Worm (Caenorhabditis elegans) whole organism, late embryonic: ENCODE results near the gene mog-4.

Experiments used
- C08G9.2 ChIP-seq: sonication (generic microtip); optimal IDR thresholded peaks from 2 replicates; lab custom pipeline; 2016; ENCODE audit warnings: mild to moderate bottlenecking, missing genetic modification characterization, moderate library complexity, missing compliant biosample characterization
- ahr-1 ChIP-seq: sonication (generic microtip); optimal IDR thresholded peaks from 2 replicates; lab custom pipeline; 2016; ENCODE audit warnings: missing genetic modification characterization, missing compliant biosample characterization
- ama-1 ChIP-seq: fragments of 150-350 bp; optimal IDR thresholded peaks from 2 replicates; lab custom pipeline; 2014
- ceh-14 ChIP-seq: sonication (generic microtip); optimal IDR thresholded peaks from 2 replicates; lab custom pipeline; 2016; ENCODE audit warnings: missing genotype, missing genetic modification characterization, missing compliant biosample characterization
- ceh-19 ChIP-seq: fragments of 200-800 bp; sonication (Bioruptor generic); optimal IDR thresholded peaks from 2 replicates; lab custom pipeline; 2018; ENCODE audit warnings: mild to moderate bottlenecking, missing genetic modification characterization, missing compliant biosample characterization
- ceh-2 ChIP-seq: sonication (generic microtip); optimal IDR thresholded peaks from 2 replicates; lab custom pipeline; 2016; ENCODE audit warnings: missing genotype, missing genetic modification characterization, missing compliant biosample characterization
- ceh-22 ChIP-seq: sonication (generic microtip); optimal IDR thresholded peaks from 2 replicates; lab custom pipeline; 2017; ENCODE audit warnings: missing biosample characterization, missing genetic modification characterization
- ceh-31 ChIP-seq: sonication (generic microtip); optimal IDR thresholded peaks from 2 replicates; lab custom pipeline; 2016; ENCODE audit warnings: missing genetic modification characterization, missing compliant biosample characterization
- ceh-34 ChIP-seq: sonication (generic microtip); optimal IDR thresholded peaks from 2 replicates; lab custom pipeline; 2016; ENCODE audit warnings: mild to moderate bottlenecking, missing genetic modification characterization, missing compliant biosample characterization
- ceh-45 ChIP-seq: fragments of 200-800 bp; sonication (Bioruptor generic); IDR thresholded peaks from 2 replicates; pipeline ENCODE4 v1.3.6; 2022; ENCODE audit warnings: missing genetic modification reagents, missing genetic modification characterization, missing compliant biosample characterization
- ceh-48 ChIP-seq: sonication (generic microtip); optimal IDR thresholded peaks from 2 replicates; lab custom pipeline; 2016; ENCODE audit warnings: missing genetic modification characterization, inconsistent platforms, missing compliant biosample characterization
- che-1 ChIP-seq: sonication (generic microtip); optimal IDR thresholded peaks from 2 replicates; lab custom pipeline; 2016; ENCODE audit warnings: mild to moderate bottlenecking, missing genetic modification characterization, missing compliant biosample characterization
- dmd-4 ChIP-seq: sonication (generic microtip); optimal IDR thresholded peaks from 2 replicates; lab custom pipeline; 2016; ENCODE audit warnings: borderline replicate concordance, missing genetic modification characterization, missing compliant biosample characterization
- dve-1 ChIP-seq: sonication (generic microtip); optimal IDR thresholded peaks from 2 replicates; lab custom pipeline; 2017; ENCODE audit warnings: antibody characterized with exemption, mild to moderate bottlenecking, missing genetic modification characterization, missing compliant biosample characterization
- elt-2 ChIP-seq: sonication (generic microtip); optimal IDR thresholded peaks from 2 replicates; lab custom pipeline; 2016; ENCODE audit warnings: missing genetic modification reagents, missing genetic modification characterization, missing compliant biosample characterization
- fax-1 ChIP-seq: sonication (generic microtip); optimal IDR thresholded peaks from 2 replicates; lab custom pipeline; 2016; ENCODE audit warnings: missing genotype, missing genetic modification characterization, missing compliant biosample characterization
- fkh-10 ChIP-seq: fragments of 150-350 bp; optimal IDR thresholded peaks from 2 replicates; lab custom pipeline; 2014; ENCODE audit warnings: missing biosample characterization, missing genetic modification reagents, missing genetic modification characterization
- gmeb-2 ChIP-seq: sonication (generic microtip); optimal IDR thresholded peaks from 2 replicates; lab custom pipeline; 2016; ENCODE audit warnings: missing genetic modification characterization, inconsistent platforms, missing compliant biosample characterization
- hlh-13 ChIP-seq: fragments of 200-800 bp; sonication (Bioruptor generic); optimal IDR thresholded peaks from 2 replicates; lab custom pipeline; 2018; ENCODE audit warnings: mild to moderate bottlenecking, missing genetic modification characterization, missing compliant biosample characterization
- hlh-6 ChIP-seq: sonication (generic microtip); optimal IDR thresholded peaks from 2 replicates; lab custom pipeline; 2016; ENCODE audit warnings: missing genotype, missing genetic modification characterization, missing compliant biosample characterization
- lin-11 ChIP-seq: fragments of 200-800 bp; sonication (Bioruptor generic); optimal IDR thresholded peaks from 2 replicates; lab custom pipeline; 2018; ENCODE audit warnings: mild to moderate bottlenecking, missing genetic modification characterization, missing compliant biosample characterization
- madf-2 ChIP-seq: sonication (generic microtip); optimal IDR thresholded peaks from 2 replicates; lab custom pipeline; 2017; ENCODE audit warnings: missing genetic modification characterization, missing compliant biosample characterization
- mec-3 ChIP-seq: sonication (generic microtip); optimal IDR thresholded peaks from 2 replicates; lab custom pipeline; 2016; ENCODE audit warnings: borderline replicate concordance, missing genetic modification characterization, missing compliant biosample characterization
- nfya-1 ChIP-seq: sonication (generic microtip); optimal IDR thresholded peaks from 2 replicates; lab custom pipeline; 2017; ENCODE audit warnings: missing genetic modification characterization, mild to moderate bottlenecking, missing compliant biosample characterization, antibody characterized with exemption, moderate library complexity
- nhr-11 ChIP-seq: fragments of 150-350 bp; optimal IDR thresholded peaks from 2 replicates; lab custom pipeline; 2014; ENCODE audit warnings: missing biosample characterization, missing genetic modification characterization
- npax-4 ChIP-seq: sonication (generic microtip); optimal IDR thresholded peaks from 2 replicates; lab custom pipeline; 2016; ENCODE audit warnings: missing genetic modification characterization, missing compliant biosample characterization
- pat-9 ChIP-seq: fragments of 200-800 bp; sonication (Bioruptor generic); optimal IDR thresholded peaks from 2 replicates; lab custom pipeline; 2018; ENCODE audit warnings: mild to moderate bottlenecking, missing genetic modification characterization, moderate library complexity, missing compliant biosample characterization
- pax-1 ChIP-seq: fragments of 150-350 bp; optimal IDR thresholded peaks from 2 replicates; lab custom pipeline; 2014; ENCODE audit warnings: missing biosample characterization, missing genetic modification characterization
- pha-4 ChIP-seq: fragments of 150-350 bp; optimal IDR thresholded peaks from 2 replicates; lab custom pipeline; 2018; ENCODE audit warnings: missing biosample characterization, missing genetic modification reagents, missing genetic modification characterization
- pqm-1 ChIP-seq: sonication (generic microtip); optimal IDR thresholded peaks from 2 replicates; lab custom pipeline; 2016; ENCODE audit warnings: missing genetic modification characterization, missing compliant biosample characterization
- sdc-2 ChIP-seq: sonication (generic microtip); optimal IDR thresholded peaks from 2 replicates; lab custom pipeline; 2016; ENCODE audit warnings: missing genotype, missing genetic modification characterization, missing compliant biosample characterization
- sox-2 ChIP-seq: fragments of 200-800 bp; sonication (Bioruptor generic); IDR thresholded peaks from 2 replicates; pipeline ENCODE4 v1.3.6; 2022; ENCODE audit warnings: missing genetic modification reagents, missing genetic modification characterization, missing compliant biosample characterization
- sox-4 ChIP-seq: sonication (generic microtip); optimal IDR thresholded peaks from 2 replicates; lab custom pipeline; 2017; ENCODE audit warnings: mild to moderate bottlenecking, missing genetic modification characterization, inconsistent platforms, missing compliant biosample characterization
- syd-9 ChIP-seq: sonication (generic microtip); optimal IDR thresholded peaks from 2 replicates; lab custom pipeline; 2016; ENCODE audit warnings: mild to moderate bottlenecking, missing genetic modification characterization, moderate library complexity, missing compliant biosample characterization
- tbx-2 ChIP-seq: sonication (generic microtip); optimal IDR thresholded peaks from 2 replicates; lab custom pipeline; 2016; ENCODE audit warnings: missing genetic modification characterization, missing compliant biosample characterization
- tbx-7 ChIP-seq: sonication (generic microtip); optimal IDR thresholded peaks from 2 replicates; lab custom pipeline; 2016; ENCODE audit warnings: missing genotype, missing genetic modification characterization, missing compliant biosample characterization
- unc-42 ChIP-seq: sonication (generic microtip); optimal IDR thresholded peaks from 2 replicates; lab custom pipeline; 2016; ENCODE audit warnings: missing genotype, missing genetic modification characterization, missing compliant biosample characterization
- unc-55 ChIP-seq: sonication (generic microtip); optimal IDR thresholded peaks from 2 replicates; lab custom pipeline; 2017; ENCODE audit warnings: missing biosample characterization, missing genetic modification reagents, missing genetic modification characterization
- zip-5 ChIP-seq: sonication (generic microtip); optimal IDR thresholded peaks from 2 replicates; lab custom pipeline; 2016; ENCODE audit warnings: missing genetic modification characterization, missing compliant biosample characterization

The mog-4 gene

ce11 chrII:14510162-14510561 lies 51.2 kb downstream of the mog-4 start:
- TF ChIP-seq elt-2 (tag; lab: Kevin White, UChicago): peak; percentile 66
- TF ChIP-seq C08G9.2 (tag; lab: Kevin White, UChicago): no peak

- TF ChIP-seq sox-2 (GFP tag; lab: Robert Waterston, UW) (no peak), lin-11 (no peak), nhr-11 (tag; lab: Kevin White, UChicago) (no peak), ama-1 (lab: Kevin White, UChicago) (no peak), syd-9 (tag; lab: Kevin White, UChicago) (no peak), ceh-34 (tag; lab: Kevin White, UChicago) (no peak), gmeb-2 (no peak), hlh-13 (GFP tag; lab: Kevin White, UChicago) (no peak), dve-1 (tag; lab: Kevin White, UChicago) (no peak), pat-9 (tag; lab: Kevin White, UChicago) (no peak), tbx-2 (no peak), hlh-6 (tag; lab: Kevin White, UChicago) (no peak), ceh-31 (tag; lab: Kevin White, UChicago) (no peak), C08G9.2 (tag; lab: Kevin White, UChicago) (no peak), sdc-2 (tag; lab: Kevin White, UChicago) (no peak), mec-3 (no peak), tbx-7 (no peak), ahr-1 (no peak), ceh-22 (tag; lab: Kevin White, UChicago) (no peak)
- TF ChIP-seq, all 69 proteins: peak for 0
Measured at ce11 chrII:14507563-14507962, 53.8 kb downstream of the mog-4 start, which contains the start of the genes K10H10.7 and K10H10.10. TSS of gene K10H10.7 (minus strand) at chrII:14507663. TSS of gene K10H10.10 (plus strand) at chrII:14507766.

- no peak for TF ChIP-seq tbx-7
- TF ChIP-seq fkh-10 (GFP tag; lab: Kevin White, UChicago): no peak
- TF ChIP-seq zip-5: no peak
- no peak for TF ChIP-seq gmeb-2
- no peak for TF ChIP-seq ceh-45
- no peak for TF ChIP-seq ceh-34 (tag; lab: Kevin White, UChicago)
- TF ChIP-seq elt-2 (tag; lab: Kevin White, UChicago): no peak
- TF ChIP-seq ceh-14 (tag; lab: Kevin White, UChicago): no peak
- TF ChIP-seq madf-2: no peak
- no peak for TF ChIP-seq pqm-1
- no peak for TF ChIP-seq unc-55 (GFP tag; lab: Kevin White, UChicago)
- no peak for TF ChIP-seq nfya-1
- no peak for TF ChIP-seq ceh-2 (tag; lab: Kevin White, UChicago)
- no peak for TF ChIP-seq ceh-19 (GFP tag; lab: Kevin White, UChicago)
- no peak for TF ChIP-seq dve-1 (tag; lab: Kevin White, UChicago)
Measured at ce11 chrII:14506245-14506644, 55.2 kb downstream of the mog-4 start, which contains the start of gene K10H10.12. TSS of gene K10H10.12 (minus strand) at chrII:14506345.

- TF ChIP-seq che-1 (tag; lab: Kevin White, UChicago) (no peak), sdc-2 (tag; lab: Kevin White, UChicago) (no peak), pax-1 (no peak), sox-4 (tag; lab: Kevin White, UChicago) (no peak), lin-11 (no peak), pat-9 (tag; lab: Kevin White, UChicago) (no peak), dmd-4 (tag; lab: Kevin White, UChicago) (no peak), nhr-11 (tag; lab: Kevin White, UChicago) (no peak), unc-42 (tag; lab: Kevin White, UChicago) (no peak), ceh-22 (tag; lab: Kevin White, UChicago) (no peak), ceh-19 (GFP tag; lab: Kevin White, UChicago) (no peak), ceh-2 (tag; lab: Kevin White, UChicago) (no peak), ceh-48 (tag; lab: Kevin White, UChicago) (no peak), npax-4 (tag; lab: Kevin White, UChicago) (no peak), pha-4 (tag; lab: Kevin White, UChicago) (no peak), fax-1 (tag; lab: Kevin White, UChicago) (no peak), madf-2 (no peak), fkh-10 (GFP tag; lab: Kevin White, UChicago) (no peak), pqm-1 (no peak)
Measured at ce11 chrII:14502997-14503396, 58.4 kb downstream of the mog-4 start, which contains the start of gene K10H10.6. TSS of gene K10H10.6 (plus strand) at chrII:14503297.
